Worm (Caenorhabditis elegans) whole organism, L4 larva: Measurements from ENCODE around the gene ZK185.5.

Source experiments
- F49E8.2 ChIP-seq: sonication (generic microtip); optimal IDR thresholded peaks from 2 replicates; lab custom pipeline; 2016; ENCODE audit warnings: missing compliant biosample characterization, mild to moderate bottlenecking, missing genetic modification characterization, borderline replicate concordance
- Y48G9A.11 ChIP-seq: fragments of 200-800 bp; sonication (Bioruptor generic); IDR thresholded peaks from 2 replicates; pipeline ENCODE4 v1.3.6; 2022; ENCODE audit warnings: missing genetic modification reagents, missing genetic modification characterization, missing compliant biosample characterization
- Y5F2A.4 ChIP-seq: fragments of 200-800 bp; sonication (Bioruptor generic); optimal IDR thresholded peaks from 2 replicates; lab custom pipeline; 2018; ENCODE audit warnings: mild to moderate bottlenecking, missing genetic modification characterization, missing compliant biosample characterization
- ZK546.5 ChIP-seq, 2 experiments: sonication (generic microtip); optimal IDR thresholded peaks; 2 replicates each; lab custom pipeline; 2017; ENCODE audit warnings: missing biosample characterization in 2 of 2, missing genetic modification characterization in 2 of 2
- aha-1 ChIP-seq: fragments of 150-350 bp; peaks from one replicate; lab custom pipeline; 2014; ENCODE audit warnings: missing biosample characterization, missing genetic modification characterization
- ama-1 ChIP-seq: fragments of 150-350 bp; optimal IDR thresholded peaks from 2 replicates; lab custom pipeline; 2014; ENCODE audit warnings: inconsistent platforms, mixed read lengths
- arid-1 ChIP-seq: fragments of 200-800 bp; sonication (Bioruptor generic); conservative IDR thresholded peaks from 2 replicates; pipeline ENCODE4 v1.3.6; 2022; ENCODE audit warnings: missing genetic modification reagents, missing genetic modification characterization, missing compliant biosample characterization
- ceh-20 ChIP-seq: fragments of 200-800 bp; sonication (Bioruptor generic); IDR thresholded peaks from 2 replicates; pipeline ENCODE4 v1.3.6; 2022; ENCODE audit warnings: missing genetic modification reagents, missing genetic modification characterization, missing compliant biosample characterization
- ceh-28 ChIP-seq: fragments of 150-350 bp; optimal IDR thresholded peaks from 2 replicates; lab custom pipeline; 2014; ENCODE audit warnings: missing biosample characterization, missing genetic modification reagents, missing genetic modification characterization
- ceh-44 ChIP-seq: fragments of 200-800 bp; sonication (Bioruptor generic); IDR thresholded peaks from 2 replicates; pipeline ENCODE4 v1.3.6; 2022; ENCODE audit warnings: missing genetic modification reagents, missing genetic modification characterization, missing compliant biosample characterization
- ces-1 ChIP-seq: fragments of 150-350 bp; sonication (generic microtip); optimal IDR thresholded peaks from 4 replicates; lab custom pipeline; 2014; ENCODE audit warnings: missing biosample characterization, missing genetic modification reagents, missing genetic modification characterization
- ctbp-1 ChIP-seq: fragments of 200-800 bp; sonication (Bioruptor generic); IDR thresholded peaks from 2 replicates; pipeline ENCODE4 v1.3.6; 2022; ENCODE audit warnings: missing genetic modification reagents, missing genetic modification characterization, missing compliant biosample characterization
- daf-8 ChIP-seq: fragments of 200-800 bp; sonication (Bioruptor generic); IDR thresholded peaks from 2 replicates; pipeline ENCODE4 v1.3.6; 2022; ENCODE audit warnings: missing genetic modification characterization, missing compliant biosample characterization
- dmd-8 ChIP-seq: fragments of 200-800 bp; sonication (Bioruptor generic); IDR thresholded peaks from 2 replicates; pipeline ENCODE4 v1.3.6; 2022; ENCODE audit warnings: missing genetic modification characterization, missing compliant biosample characterization
- dpl-1 ChIP-seq: fragments of 150-350 bp; optimal IDR thresholded peaks from 2 replicates; lab custom pipeline; 2014; ENCODE audit warnings: missing biosample characterization, missing genetic modification reagents, missing genetic modification characterization
- dve-1 ChIP-seq: sonication (generic microtip); optimal IDR thresholded peaks from 2 replicates; lab custom pipeline; 2017; ENCODE audit warnings: antibody characterized with exemption, mild to moderate bottlenecking, missing genetic modification characterization, missing compliant biosample characterization; ENCODE audit not compliant: insufficient read depth
- egl-27 ChIP-seq: sonication (generic microtip); optimal IDR thresholded peaks from 3 replicates; lab custom pipeline; 2017; ENCODE audit warnings: missing biosample characterization, missing genetic modification reagents, missing genetic modification characterization
- fkh-10 ChIP-seq: fragments of 150-350 bp; optimal IDR thresholded peaks from 2 replicates; lab custom pipeline; 2014; ENCODE audit warnings: missing biosample characterization, missing genetic modification reagents, missing genetic modification characterization
- hlh-11 ChIP-seq: fragments of 200-800 bp; sonication (Bioruptor generic); optimal IDR thresholded peaks from 2 replicates; lab custom pipeline; 2018; ENCODE audit warnings: mild to moderate bottlenecking, missing genetic modification characterization, missing compliant biosample characterization
- hlh-30 ChIP-seq: sonication (generic microtip); optimal IDR thresholded peaks from 2 replicates; lab custom pipeline; 2017; ENCODE audit warnings: antibody characterized with exemption, mild to moderate bottlenecking, missing genetic modification characterization, missing compliant biosample characterization; ENCODE audit not compliant: insufficient read depth
- hmg-1.1 ChIP-seq: fragments of 200-800 bp; sonication (Bioruptor generic); IDR thresholded peaks from 2 replicates; pipeline ENCODE4 v1.3.6; 2022; ENCODE audit warnings: missing genetic modification reagents, missing genetic modification characterization, missing compliant biosample characterization
- lim-7 ChIP-seq: fragments of 200-800 bp; sonication (Bioruptor generic); IDR thresholded peaks from 2 replicates; pipeline ENCODE4 v1.3.6; 2022; ENCODE audit warnings: missing genetic modification characterization, missing compliant biosample characterization
- lin-39 ChIP-seq: fragments of 150-350 bp; optimal IDR thresholded peaks from 2 replicates; lab custom pipeline; 2014; ENCODE audit warnings: missing biosample characterization, missing genetic modification reagents, missing genetic modification characterization
- lsy-2 ChIP-seq, 2 experiments: fragments of 150-350 bp in 1 of 2; sonication (generic microtip) in 1 of 2; optimal IDR thresholded peaks; 2 replicates each; lab custom pipeline; 2014 to 2017; ENCODE audit warnings: missing biosample characterization in 2 of 2, missing genetic modification characterization in 2 of 2
- madf-5 ChIP-seq, 2 experiments: fragments of 200-800 bp; sonication (Bioruptor generic); IDR thresholded peaks; 2 replicates each; pipeline ENCODE4 v1.3.6; 2022; ENCODE audit warnings: missing compliant biosample characterization in 2 of 2, missing genetic modification characterization in 2 of 2
- mdl-1 ChIP-seq, 2 experiments: fragments of 150-350 bp in 1 of 2; sonication (generic microtip) in 1 of 2; optimal IDR thresholded peaks; 2 replicates each; lab custom pipeline; 2014 to 2017; ENCODE audit warnings: missing biosample characterization in 2 of 2, missing genetic modification characterization in 2 of 2
- mdt-29 ChIP-seq: fragments of 200-800 bp; sonication (Bioruptor generic); IDR thresholded peaks from 2 replicates; pipeline ENCODE4 v1.3.6; 2022; ENCODE audit warnings: missing genetic modification reagents, missing genetic modification characterization, missing compliant biosample characterization
- mes-2 ChIP-seq: sonication (generic microtip); optimal IDR thresholded peaks from 2 replicates; lab custom pipeline; 2016; ENCODE audit warnings: missing genotype, mild to moderate bottlenecking, missing genetic modification characterization, missing compliant biosample characterization; ENCODE audit not compliant: poor library complexity, severe bottlenecking
- mxl-2 ChIP-seq: fragments of 200-800 bp; sonication (Bioruptor generic); conservative IDR thresholded peaks from 2 replicates; pipeline ENCODE4 v1.3.6; 2022; ENCODE audit warnings: missing genetic modification reagents, missing genetic modification characterization, missing compliant biosample characterization
- nhr-10 ChIP-seq: fragments of 150-350 bp; optimal IDR thresholded peaks from 2 replicates; lab custom pipeline; 2014; ENCODE audit warnings: missing biosample characterization, missing genetic modification characterization
- nhr-102 ChIP-seq: sonication (generic microtip); optimal IDR thresholded peaks from 2 replicates; lab custom pipeline; 2016; ENCODE audit warnings: mild to moderate bottlenecking, missing genetic modification characterization, moderate library complexity, missing compliant biosample characterization
- nhr-11 ChIP-seq: fragments of 150-350 bp; optimal IDR thresholded peaks from 2 replicates; lab custom pipeline; 2014; ENCODE audit warnings: missing biosample characterization, missing genetic modification characterization
- nhr-42 ChIP-seq: fragments of 200-800 bp; sonication (Bioruptor generic); IDR thresholded peaks from 2 replicates; pipeline ENCODE4 v1.3.6; 2022; ENCODE audit warnings: missing genetic modification characterization, missing compliant biosample characterization
- nhr-48 ChIP-seq: sonication (generic microtip); optimal IDR thresholded peaks from 2 replicates; lab custom pipeline; 2016; ENCODE audit warnings: mild to moderate bottlenecking, missing genetic modification characterization, missing compliant biosample characterization
- nhr-6 ChIP-seq: fragments of 150-350 bp; optimal IDR thresholded peaks from 2 replicates; lab custom pipeline; 2014; ENCODE audit warnings: missing biosample characterization, missing genetic modification characterization
- nhr-77 ChIP-seq: fragments of 150-350 bp; optimal IDR thresholded peaks from 2 replicates; lab custom pipeline; 2014; ENCODE audit warnings: missing biosample characterization, missing genetic modification characterization
- rbr-2 ChIP-seq: sonication (generic microtip); optimal IDR thresholded peaks from 2 replicates; lab custom pipeline; 2016; ENCODE audit warnings: missing genotype, missing genetic modification characterization, missing compliant biosample characterization
- set-16 ChIP-seq: fragments of 200-800 bp; sonication (Bioruptor generic); IDR thresholded peaks from 2 replicates; pipeline ENCODE4 v1.3.6; 2022; ENCODE audit warnings: missing genetic modification reagents, missing genetic modification characterization, missing compliant biosample characterization
- snpc-1.2 ChIP-seq: fragments of 200-800 bp; sonication (Bioruptor generic); IDR thresholded peaks from 2 replicates; pipeline ENCODE4 v1.3.6; 2022; ENCODE audit warnings: missing genetic modification reagents, missing genetic modification characterization, missing compliant biosample characterization
- unc-130 ChIP-seq: sonication (generic microtip); optimal IDR thresholded peaks from 2 replicates; lab custom pipeline; 2016; ENCODE audit warnings: missing genetic modification reagents, missing genetic modification characterization, missing compliant biosample characterization
- unc-39 ChIP-seq: sonication (generic microtip); optimal IDR thresholded peaks from 2 replicates; lab custom pipeline; 2017; ENCODE audit warnings: missing biosample characterization, missing genetic modification characterization
- unc-62 ChIP-seq, 3 experiments: fragments of 150-350 bp in 1 of 3; sonication (generic microtip); optimal IDR thresholded peaks in 2 of 3; peaks in 1 of 3; 1 replicate in 1 of 3; 2 replicates in 2 of 3; lab custom pipeline; 2014 to 2017; ENCODE audit warnings: missing biosample characterization in 3 of 3, missing genetic modification characterization in 3 of 3, missing genetic modification reagents in 3 of 3, missing genotype in 1 of 3
- zag-1 ChIP-seq: fragments of 150-350 bp; optimal IDR thresholded peaks from 2 replicates; lab custom pipeline; 2014; ENCODE audit warnings: missing biosample characterization, missing genetic modification characterization
- zip-2 ChIP-seq: fragments of 150-350 bp; optimal IDR thresholded peaks from 2 replicates; lab custom pipeline; 2014; ENCODE audit warnings: missing biosample characterization, missing genetic modification characterization

ZK185.5 gene

DNA sequence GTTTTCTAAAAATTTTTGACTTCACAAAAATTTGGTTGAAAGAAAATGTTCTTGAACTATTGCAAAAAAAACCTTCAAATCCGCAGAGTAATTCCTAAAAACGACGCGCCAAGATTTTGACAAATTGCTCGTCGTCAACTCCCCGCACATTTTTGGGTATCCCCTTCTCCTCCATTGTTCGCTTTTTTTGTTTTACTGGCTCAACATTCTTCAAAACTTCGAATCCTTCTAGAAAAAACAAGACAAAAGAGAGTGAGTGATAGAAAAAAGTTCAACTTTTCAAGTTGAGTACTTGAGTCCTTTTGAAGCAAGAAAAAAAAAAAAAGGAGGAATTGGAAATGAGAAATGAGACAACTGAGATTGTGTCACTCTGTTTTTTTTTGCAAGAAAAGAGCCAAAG, 31.1 kb upstream of the ZK185.5 start:
- TF ChIP-seq unc-62 (GFP tag; optimal IDR thresholded peaks at IDR 0.05 in 1 of 2; lab: Kevin White, UChicago) = peak in 1 of 2 experiments; percentile 89
- TF ChIP-seq unc-62 (tag; optimal IDR thresholded peaks at IDR 0.05; lab: Kevin White, UChicago) = no peak
- no peak for TF ChIP-seq dmd-8 (GFP tag; lab: Robert Waterston, UW)
- TF ChIP-seq lsy-2 (tag; optimal IDR thresholded peaks at IDR 0.05; lab: Kevin White, UChicago) = peak in 1 of 2 experiments; percentile 37
- TF ChIP-seq ama-1 (lab: Kevin White, UChicago) = no peak
- TF ChIP-seq ceh-20 (GFP tag; lab: Robert Waterston, UW) = 0 out of 2 replicates have a peak, but pooled peaks have one; percentile 28
- peak; percentile 53 for TF ChIP-seq aha-1 (tag; lab: Kevin White, UChicago)

DNA sequence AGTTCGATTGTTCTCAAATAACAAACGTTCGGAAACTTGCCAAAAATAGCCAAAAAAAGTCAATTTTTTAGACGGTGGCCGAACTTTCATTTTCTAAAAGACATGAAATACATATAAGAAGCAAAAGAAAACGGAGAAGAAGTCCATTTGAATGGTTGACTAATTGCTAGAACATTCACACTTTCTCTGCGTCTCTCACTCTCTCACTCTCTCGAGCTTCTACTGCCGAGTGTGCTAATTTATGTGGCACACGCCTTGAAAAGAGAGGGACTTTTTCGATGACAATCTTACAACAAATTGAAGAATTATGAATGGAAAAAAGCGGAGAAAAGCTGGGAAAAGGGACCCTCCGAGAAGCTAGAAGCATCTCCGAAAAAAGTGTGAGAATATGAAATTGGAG, 28.3 kb upstream of the ZK185.5 start:
- TF ChIP-seq unc-39 (tag; lab: Kevin White, UChicago) = no peak
- TF ChIP-seq nhr-42 (GFP tag; lab: Robert Waterston, UW) = no peak
- TF ChIP-seq ZK546.5 (tag; optimal IDR thresholded peaks at IDR 0.05; lab: Kevin White, UChicago) = no peak
- TF ChIP-seq unc-62 (GFP tag; optimal IDR thresholded peaks at IDR 0.05 in 1 of 2; lab: Kevin White, UChicago) = peak in 1 of 2 experiments; percentile 96
- TF ChIP-seq unc-62 (tag; optimal IDR thresholded peaks at IDR 0.05; lab: Kevin White, UChicago) = no peak
- TF ChIP-seq unc-130 = no peak
- 0 out of 2 replicates have a peak, but pooled peaks have one; percentile 33 for TF ChIP-seq hmg-1.1 (GFP tag; lab: Robert Waterston, UW)
- TF ChIP-seq nhr-48 (tag; lab: Kevin White, UChicago) = no peak
- TF ChIP-seq lin-39 (tag; lab: Kevin White, UChicago) = no peak
- no peak for TF ChIP-seq nhr-6 (tag; lab: Kevin White, UChicago)
- TF ChIP-seq Y5F2A.4 (GFP tag; lab: Kevin White, UChicago) = no peak
- no peak for TF ChIP-seq mdl-1 (tag; optimal IDR thresholded peaks at IDR 0.05; lab: Kevin White, UChicago)
- no peak for TF ChIP-seq nhr-77 (tag; lab: Kevin White, UChicago)
- TF ChIP-seq hlh-11 (tag; lab: Kevin White, UChicago) = no peak
- peak; percentile 74 for TF ChIP-seq aha-1 (tag; lab: Kevin White, UChicago)

DNA sequence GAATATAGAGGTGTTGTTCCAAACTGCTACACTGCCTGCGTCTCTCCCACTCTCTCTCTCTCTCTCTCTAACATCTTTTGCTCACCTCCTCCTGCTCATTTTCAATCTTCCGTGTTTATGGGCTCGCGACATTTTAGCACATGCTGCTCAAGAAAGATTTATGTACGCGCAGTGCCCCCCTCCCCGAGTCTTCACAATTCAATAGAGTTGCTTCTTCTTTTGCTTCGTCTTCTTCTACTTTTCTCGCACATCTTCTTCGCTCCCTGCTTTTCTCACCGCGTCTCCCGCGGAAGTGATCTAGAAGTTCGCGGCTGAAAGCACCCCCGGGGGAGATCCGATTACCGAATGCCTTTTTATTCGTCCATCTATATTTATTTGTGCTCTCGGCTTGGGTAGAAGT, 24.9 kb upstream of the ZK185.5 start:
- TF ChIP-seq nhr-48 (tag; lab: Kevin White, UChicago) (no peak), fkh-10 (GFP tag; lab: Kevin White, UChicago) (peak; percentile 62), rbr-2 (peak; percentile 45), ceh-44 (GFP tag; lab: Robert Waterston, UW) (no peak), lin-39 (tag; lab: Kevin White, UChicago) (no peak), nhr-11 (no peak), nhr-42 (GFP tag; lab: Robert Waterston, UW) (no peak), mes-2 (peak; percentile 4), unc-130 (no peak), dpl-1 (GFP tag; lab: Kevin White, UChicago) (no peak), mdt-29 (no peak), Y48G9A.11 (GFP tag; lab: Robert Waterston, UW) (no peak), ceh-28 (tag; lab: Kevin White, UChicago) (no peak), set-16 (GFP tag; lab: Robert Waterston, UW) (peak; percentile 31; the same call in 1 of the 2 replicates), ZK546.5 (tag; optimal IDR thresholded peaks at IDR 0.05; lab: Kevin White, UChicago) (no peak), nhr-102 (tag; lab: Kevin White, UChicago) (no peak), lim-7 (GFP tag; lab: Robert Waterston, UW) (no peak), hlh-30 (peak; percentile 4), lsy-2 (tag; optimal IDR thresholded peaks at IDR 0.05; lab: Kevin White, UChicago) (peak in 1 of 2 experiments; percentile 30), madf-5 (GFP tag; IDR thresholded peaks at IDR 0.05; lab: Robert Waterston, UW) (no peak), unc-62 (GFP tag; optimal IDR thresholded peaks at IDR 0.05 in 1 of 2; lab: Kevin White, UChicago) (no peak), unc-62 (tag; optimal IDR thresholded peaks at IDR 0.05; lab: Kevin White, UChicago) (no peak), mxl-2 (GFP tag; lab: Robert Waterston, UW) (no peak), zip-2 (tag; lab: Kevin White, UChicago) (no peak)
- TF ChIP-seq, all 104 proteins: peak for 6

DNA sequence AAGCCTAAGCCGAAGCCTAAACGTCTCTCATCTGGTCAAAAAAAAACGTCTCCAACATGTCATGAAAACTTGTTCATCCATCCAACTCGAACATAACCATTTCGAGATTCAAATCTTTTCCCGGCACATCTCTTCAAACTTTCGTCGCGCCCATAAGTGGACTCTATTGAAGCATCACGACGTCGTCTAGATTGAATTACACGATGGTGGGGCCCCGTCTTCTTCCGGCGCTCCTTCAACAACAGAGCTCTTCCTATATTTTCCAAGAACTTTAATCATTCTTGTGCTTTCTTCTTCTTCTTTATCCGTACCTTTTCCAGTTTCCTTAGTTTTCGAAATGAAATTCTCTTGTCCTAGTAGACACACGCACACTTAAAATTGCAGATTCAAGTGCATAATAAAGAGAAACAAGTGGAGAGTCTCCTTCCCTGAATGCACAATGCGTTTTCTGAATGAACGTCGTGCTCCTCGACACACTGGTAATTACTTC, 22.7 kb upstream of the ZK185.5 start, which contains the start of gene F28E10.1:
TSS of gene F28E10.1 (plus strand) at position 440 of the 490 bp plus-strand sequence.
- TF ChIP-seq unc-62 (GFP tag; optimal IDR thresholded peaks at IDR 0.05 in 1 of 2; lab: Kevin White, UChicago) (peak in 1 of 2 experiments; percentile 92), unc-62 (tag; optimal IDR thresholded peaks at IDR 0.05; lab: Kevin White, UChicago) (no peak), fkh-10 (GFP tag; lab: Kevin White, UChicago) (peak; percentile 82), dve-1 (tag; lab: Kevin White, UChicago) (no peak), unc-130 (no peak), zag-1 (tag; lab: Kevin White, UChicago) (no peak), egl-27 (tag; lab: Kevin White, UChicago) (no peak), nhr-10 (no peak), ces-1 (peak; percentile 8), snpc-1.2 (no peak), arid-1 (GFP tag; lab: Robert Waterston, UW) (no peak), F49E8.2 (tag; lab: Kevin White, UChicago) (no peak), ctbp-1 (GFP tag; lab: Robert Waterston, UW) (peak; percentile 56; the same call in 1 of the 2 replicates), ceh-28 (tag; lab: Kevin White, UChicago) (no peak), daf-8 (GFP tag; lab: Robert Waterston, UW) (no peak)
